Worm (Caenorhabditis elegans): ENCODE results near the gene str-187.

ce11 chrIV:17264714-17265113, 665 bp upstream of the str-187 start, which contains the start of gene F26D10.13:
- TF ChIP-seq ref-1 (GFP tag; conservative IDR thresholded peaks at IDR 0.05) (no peak), klf-2 (GFP tag; conservative IDR thresholded peaks at IDR 0.05) (no peak), flt-1 (GFP tag; IDR thresholded peaks at IDR 0.05) (no peak), cog-1 (tag; optimal IDR thresholded peaks at IDR 0.05) (no peak), ztf-29 (GFP tag; IDR thresholded peaks at IDR 0.05) (no peak), ztf-23 (GFP tag; IDR thresholded peaks at IDR 0.05) (no peak), med-1 (GFP tag; optimal IDR thresholded peaks at IDR 0.05; ENCODE audit: insufficient read depth) (no peak)

Measured in whole organism, midembryonic.